Worm (Caenorhabditis elegans) whole organism, L4/young adult: ENCODE data around the gene C50B6.7.

ENCODE experiments used
- W03F9.2 ChIP-seq: fragments of 150-350 bp; optimal IDR thresholded peaks from 2 replicates; lab custom pipeline; 2014; ENCODE audit warnings: missing biosample characterization, missing genetic modification characterization
- dao-5 ChIP-seq: sonication (generic microtip); optimal IDR thresholded peaks from 2 replicates; lab custom pipeline; 2016; ENCODE audit warnings: missing genotype, missing genetic modification characterization, moderate library complexity, missing compliant biosample characterization
- him-1 ChIP-seq: sonication (generic microtip); optimal IDR thresholded peaks from 2 replicates; lab custom pipeline; 2016; ENCODE audit warnings: missing genotype, missing genetic modification reagents, missing genetic modification characterization, missing compliant biosample characterization

Gene C50B6.7

DNA sequence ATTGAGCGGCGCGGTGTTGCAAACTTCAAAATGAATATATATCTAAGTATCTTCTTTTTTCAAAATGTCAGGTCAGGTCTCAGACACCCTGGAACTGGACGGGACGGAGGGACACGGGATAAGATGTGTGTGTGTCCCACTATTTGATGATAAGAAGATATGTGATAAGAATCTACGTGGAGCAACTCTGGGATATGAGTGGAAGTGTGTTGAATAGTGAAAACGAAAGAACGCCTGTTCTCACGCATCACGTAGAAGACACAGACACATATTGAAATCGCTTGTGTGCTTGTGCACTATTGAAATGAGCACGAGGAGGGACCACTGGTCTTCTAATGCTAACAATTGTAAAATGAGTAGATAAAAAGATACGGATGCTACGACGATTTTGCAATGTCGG, 28.9 kb downstream of the C50B6.7 start, which contains the start of gene uig-1:
uig-1 (minus strand) TSS at position 120 of the 400 bp plus-strand sequence.
- no peak for TF ChIP-seq W03F9.2 (tag; lab: Kevin White, UChicago)
- no peak for TF ChIP-seq him-1 (tag; lab: Kevin White, UChicago)
- no peak for TF ChIP-seq dao-5 (tag; lab: Kevin White, UChicago)

ce11 chrV:13294507-13294906, 30.3 kb downstream of the C50B6.7 start:
- TF ChIP-seq W03F9.2 (tag; lab: Kevin White, UChicago) = no peak
- TF ChIP-seq him-1 (tag; lab: Kevin White, UChicago) = no peak
- no peak for TF ChIP-seq dao-5 (tag; lab: Kevin White, UChicago)

DNA sequence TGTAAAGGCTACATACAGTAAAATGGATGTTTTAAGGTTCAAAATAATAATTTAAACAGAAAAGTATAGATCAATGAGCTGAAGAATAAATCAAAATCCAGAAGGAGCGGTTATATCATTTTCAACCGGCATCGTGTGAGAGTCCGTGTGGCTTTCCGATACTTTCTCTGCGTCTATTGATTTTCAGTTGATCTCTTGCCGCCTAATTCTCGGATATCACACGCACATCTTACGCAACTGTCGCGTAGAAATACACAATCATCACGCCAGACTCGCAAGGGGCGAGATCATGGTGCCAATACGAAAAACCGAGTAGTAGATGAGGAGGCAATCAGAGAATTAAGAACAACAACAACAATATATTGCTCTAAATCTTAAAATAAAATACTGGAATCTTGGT, 35.9 kb downstream of the C50B6.7 start:
- TF ChIP-seq dao-5 (tag; lab: Kevin White, UChicago) (no peak), him-1 (tag; lab: Kevin White, UChicago) (no peak)

DNA sequence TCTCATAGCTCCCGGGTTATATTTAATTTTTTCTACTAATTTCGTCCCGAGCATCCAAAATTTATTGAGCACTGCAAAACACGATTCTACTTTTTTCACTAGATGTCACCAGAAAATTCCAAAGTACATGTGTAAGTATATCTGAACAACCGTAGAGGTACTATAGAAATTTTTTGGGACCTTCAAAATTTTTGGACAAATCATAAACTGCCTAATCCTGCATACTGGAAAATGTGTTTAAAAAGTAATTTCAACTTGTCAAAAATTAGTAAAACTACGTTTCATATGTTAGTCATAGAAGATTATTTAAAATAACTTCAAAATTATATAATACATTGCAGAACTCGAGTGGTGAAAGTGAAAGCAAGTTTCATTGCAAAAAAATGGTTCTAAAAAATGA, 38.3 kb downstream of the C50B6.7 start:
- TF ChIP-seq dao-5 (tag; lab: Kevin White, UChicago) (no peak), W03F9.2 (tag; lab: Kevin White, UChicago) (no peak)

DNA sequence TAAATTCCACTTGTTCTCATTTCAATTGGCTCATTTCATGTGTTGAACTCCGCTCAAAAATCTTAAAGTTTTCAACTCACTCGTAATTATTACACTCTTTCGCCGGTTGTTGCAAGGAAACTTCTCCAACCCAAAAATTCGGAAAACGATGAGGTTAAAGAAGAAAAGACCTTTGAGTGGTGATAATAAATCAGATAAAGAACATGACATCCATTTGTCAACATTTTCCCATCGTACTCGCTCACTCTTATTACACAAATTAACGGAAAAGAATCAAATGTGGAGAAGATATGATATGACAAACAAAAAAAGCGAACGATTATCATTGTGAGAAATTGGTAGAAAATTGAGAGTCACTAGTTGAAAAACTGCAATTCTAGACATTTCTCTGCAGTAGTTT, 39.5 kb downstream of the C50B6.7 start:
- TF ChIP-seq him-1 (tag; lab: Kevin White, UChicago) = no peak
- TF ChIP-seq dao-5 (tag; lab: Kevin White, UChicago) = no peak
- no peak for TF ChIP-seq W03F9.2 (tag; lab: Kevin White, UChicago)

DNA sequence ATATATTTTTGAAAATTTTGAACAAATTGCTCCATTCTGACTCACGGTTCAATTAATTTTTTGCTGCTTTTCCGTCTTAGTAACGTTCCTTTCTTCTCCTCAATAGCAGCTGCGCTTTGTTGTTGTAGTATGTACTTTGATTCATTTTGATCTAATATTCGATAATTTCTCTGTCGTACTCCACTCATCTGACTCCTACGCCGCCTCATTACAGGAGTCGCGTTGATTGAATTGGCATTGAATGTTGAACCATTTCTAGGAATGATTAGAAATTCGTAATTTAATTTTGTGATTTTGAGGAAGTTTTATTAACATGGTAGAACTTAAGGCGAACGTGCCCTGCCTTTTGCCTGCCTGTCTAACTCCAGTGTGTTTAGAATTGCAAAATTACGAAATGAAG, 41.8 kb downstream of the C50B6.7 start:
- TF ChIP-seq dao-5 (tag; lab: Kevin White, UChicago) (no peak), W03F9.2 (tag; lab: Kevin White, UChicago) (no peak), him-1 (tag; lab: Kevin White, UChicago) (no peak)

ce11 chrV:13280382-13280781, 44.4 kb downstream of the C50B6.7 start:
- TF ChIP-seq him-1 (tag; lab: Kevin White, UChicago) = no peak
- no peak for TF ChIP-seq dao-5 (tag; lab: Kevin White, UChicago)
- TF ChIP-seq W03F9.2 (tag; lab: Kevin White, UChicago) = no peak

DNA sequence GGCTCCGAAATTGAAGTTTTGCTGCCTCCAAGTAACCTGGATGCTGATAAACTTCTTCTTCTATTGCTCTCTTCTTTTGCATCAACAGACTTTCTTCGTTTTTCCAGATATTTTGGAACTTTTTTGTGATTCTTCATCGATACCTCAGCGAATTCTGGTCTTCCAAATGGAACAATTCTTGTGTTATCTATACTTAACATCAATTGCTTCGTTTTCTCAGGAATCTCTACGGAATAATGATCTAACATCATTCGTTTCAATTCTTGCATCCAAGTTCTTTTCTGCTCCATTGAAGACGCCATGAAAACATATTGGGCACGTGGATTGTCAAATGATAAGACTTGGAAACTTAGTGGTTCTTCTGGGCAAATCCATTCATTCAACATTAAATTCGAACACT, 48.8 kb downstream of the C50B6.7 start, which contains the start of gene F32F2.4:
F32F2.4 (plus strand) TSS at position 301 of the 400 bp plus-strand sequence.
- TF ChIP-seq him-1 (tag; lab: Kevin White, UChicago) (no peak), dao-5 (tag; lab: Kevin White, UChicago) (no peak), W03F9.2 (tag; lab: Kevin White, UChicago) (no peak)

DNA sequence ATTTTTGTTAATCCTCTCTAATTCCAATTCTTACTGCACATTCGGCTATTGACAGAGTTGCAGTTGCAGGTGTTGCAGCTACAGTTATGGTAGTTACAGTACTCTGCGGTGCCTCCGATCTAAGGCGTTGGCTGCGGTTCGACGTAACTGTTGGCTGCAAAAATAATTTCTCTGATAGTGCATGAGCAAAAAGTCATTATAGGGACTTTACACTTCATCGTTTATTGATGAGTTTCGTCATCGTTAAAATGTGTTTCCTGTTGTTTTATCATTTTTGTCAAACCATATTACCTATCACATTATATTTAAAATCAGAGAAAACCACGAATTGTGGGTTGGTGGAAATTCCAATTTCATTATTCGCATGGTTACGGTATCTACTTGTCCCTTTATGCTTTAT, 50.2 kb downstream of the C50B6.7 start:
- TF ChIP-seq him-1 (tag; lab: Kevin White, UChicago) (no peak), dao-5 (tag; lab: Kevin White, UChicago) (no peak), W03F9.2 (tag; lab: Kevin White, UChicago) (no peak)

DNA sequence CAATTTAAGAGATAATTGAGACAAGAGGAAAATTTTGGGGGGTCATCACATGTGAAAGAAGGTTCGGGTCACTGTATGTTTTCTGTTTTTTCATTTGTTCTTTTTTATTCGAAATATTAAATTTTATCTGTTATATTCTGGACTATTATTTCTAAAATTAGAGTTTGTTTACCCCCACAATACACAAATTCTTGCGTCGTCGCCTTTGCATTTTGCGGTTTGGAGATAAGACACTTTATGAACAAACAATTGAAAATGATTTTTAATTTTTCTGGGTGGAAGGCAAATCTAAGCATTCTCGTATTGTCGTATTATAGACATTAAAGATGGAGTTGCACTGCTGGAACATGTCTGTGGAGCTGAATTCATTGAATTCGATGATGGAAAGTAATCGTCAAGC, 51.5 kb downstream of the C50B6.7 start:
- no peak for TF ChIP-seq him-1 (tag; lab: Kevin White, UChicago)
- no peak for TF ChIP-seq dao-5 (tag; lab: Kevin White, UChicago)
- no peak for TF ChIP-seq W03F9.2 (tag; lab: Kevin White, UChicago)
